Worm (Caenorhabditis elegans): ENCODE results near the gene F39G3.4.
A peak's percentile ranks its signal among the peaks of the same experiment; 100 is the strongest.

Gene F39G3.4

ce11 chrV:4733952-4734351 lies 9.4 kb downstream of the F39G3.4 start:
- TF ChIP-seq nfya-1 (tag; optimal IDR thresholded peaks at IDR 0.05; ENCODE audit: insufficient read depth) (no peak), sea-2 (GFP tag; optimal IDR thresholded peaks at IDR 0.05) (no peak), aly-2 (tag; optimal IDR thresholded peaks at IDR 0.05) (no peak), tbx-2 (tag; optimal IDR thresholded peaks at IDR 0.05) (no peak), ZK546.5 (tag; optimal IDR thresholded peaks at IDR 0.05) (no peak), fkh-10 (GFP tag; optimal IDR thresholded peaks at IDR 0.05) (no peak), fos-1 (tag; optimal IDR thresholded peaks at IDR 0.05) (no peak), zag-1 (tag; optimal IDR thresholded peaks at IDR 0.05) (no peak), nhr-43 (tag; optimal IDR thresholded peaks at IDR 0.05; ENCODE audit: poor library complexity, severe bottlenecking) (no peak), lin-15B (tag; optimal IDR thresholded peaks at IDR 0.05) (no peak), mml-1 (tag; optimal IDR thresholded peaks at IDR 0.05) (no peak)

- TF ChIP-seq ztf-4 (tag; optimal IDR thresholded peaks at IDR 0.05): no peak
- TF ChIP-seq lin-15B (tag; optimal IDR thresholded peaks at IDR 0.05): no peak
- no peak for TF ChIP-seq ceh-82 (tag; optimal IDR thresholded peaks at IDR 0.05)
- no peak for TF ChIP-seq nhr-77 (tag; optimal IDR thresholded peaks at IDR 0.05)
- TF ChIP-seq ama-1 (optimal IDR thresholded peaks at IDR 0.05): no peak
- no peak for TF ChIP-seq nhr-237 (tag; optimal IDR thresholded peaks at IDR 0.05)
- no peak for TF ChIP-seq elt-2 (tag; optimal IDR thresholded peaks at IDR 0.05)
- TF ChIP-seq mml-1 (tag; optimal IDR thresholded peaks at IDR 0.05): no peak
- no peak for TF ChIP-seq nhr-28 (tag; optimal IDR thresholded peaks at IDR 0.05)
- no peak for TF ChIP-seq nhr-23 (tag; optimal IDR thresholded peaks at IDR 0.05)
- TF ChIP-seq unc-39 (tag; optimal IDR thresholded peaks at IDR 0.05): no peak
- TF ChIP-seq ztf-11 (tag; optimal IDR thresholded peaks at IDR 0.05): no peak
These were observed 10.1 kb downstream of the F39G3.4 start for ce11 chrV:4734608-4735007.

ce11 chrV:4737727-4738126 lies 13.2 kb downstream of the F39G3.4 start, which contains the start of gene F39G3.2:
Gene F39G3.2, plus strand, starts transcription at chrV:4737831.
- TF ChIP-seq egl-27 (tag; optimal IDR thresholded peaks at IDR 0.05): no peak
- TF ChIP-seq elt-2 (tag; optimal IDR thresholded peaks at IDR 0.05): peak; percentile 90
- peak; percentile 4 for TF ChIP-seq jun-1 (tag; optimal IDR thresholded peaks at IDR 0.05)
- peak; percentile 50 for TF ChIP-seq pqm-1 (tag; optimal IDR thresholded peaks at IDR 0.05)

DNA sequence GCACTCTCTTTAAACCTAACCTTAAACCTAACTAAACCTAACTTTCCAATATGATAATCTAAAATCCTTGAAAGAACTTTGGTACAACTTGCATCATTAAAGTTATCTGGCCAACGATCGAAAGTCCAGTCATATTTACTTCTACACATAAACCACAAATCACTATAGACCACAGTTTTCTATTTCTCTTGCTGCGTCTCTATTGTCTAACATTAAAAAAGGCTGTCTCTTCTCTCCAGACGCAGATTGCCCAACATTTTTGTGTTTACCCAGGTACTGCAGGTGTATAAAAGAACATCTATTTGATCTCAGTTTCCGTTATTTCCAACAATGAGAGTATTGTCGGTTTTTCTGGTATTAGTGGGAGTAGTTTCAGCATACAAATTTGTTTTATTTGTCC lies 17.6 kb downstream of the F39G3.4 start, which contains the start of gene ugt-61:
Gene ugt-61 (plus strand): TSS at position 233 of the 400 bp plus-strand sequence.
- no peak for TF ChIP-seq egl-5 (tag; optimal IDR thresholded peaks at IDR 0.05)
- TF ChIP-seq pqm-1 (tag; optimal IDR thresholded peaks at IDR 0.05): peak; percentile 15
- TF ChIP-seq pha-4 (tag; optimal IDR thresholded peaks at IDR 0.05): peak; percentile 76

- no peak for TF ChIP-seq nhr-25 (tag; optimal IDR thresholded peaks at IDR 0.05)
- no peak for TF ChIP-seq R02D3.7 (tag; optimal IDR thresholded peaks at IDR 0.05)
- TF ChIP-seq mml-1 (tag; optimal IDR thresholded peaks at IDR 0.05): no peak
- no peak for TF ChIP-seq lin-15B (tag; optimal IDR thresholded peaks at IDR 0.05)
- TF ChIP-seq hmg-11 (tag; optimal IDR thresholded peaks at IDR 0.05): no peak
- TF ChIP-seq eor-1 (tag; optimal IDR thresholded peaks at IDR 0.05): no peak
- no peak for TF ChIP-seq nhr-67 (tag; optimal IDR thresholded peaks at IDR 0.05)
- no peak for TF ChIP-seq pha-4 (tag; optimal IDR thresholded peaks at IDR 0.05)
- TF ChIP-seq tbx-2 (tag; optimal IDR thresholded peaks at IDR 0.05): no peak
- no peak for TF ChIP-seq mdl-1 (tag; optimal IDR thresholded peaks at IDR 0.05)
- no peak for TF ChIP-seq fos-1 (tag; optimal IDR thresholded peaks at IDR 0.05)
- TF ChIP-seq unc-39 (tag; optimal IDR thresholded peaks at IDR 0.05): no peak
- no peak for TF ChIP-seq fkh-2 (tag; optimal IDR thresholded peaks at IDR 0.05)
- TF ChIP-seq ama-1 (optimal IDR thresholded peaks at IDR 0.05): no peak
- no peak for TF ChIP-seq unc-62 (GFP tag; optimal IDR thresholded peaks at IDR 0.05)
- no peak for TF ChIP-seq nhr-43 (tag; optimal IDR thresholded peaks at IDR 0.05; ENCODE audit: poor library complexity, severe bottlenecking)
- TF ChIP-seq ztf-11 (tag; optimal IDR thresholded peaks at IDR 0.05): no peak
- no peak for TF ChIP-seq lsy-12 (tag; optimal IDR thresholded peaks at IDR 0.05)
These were observed 20.7 kb downstream of the F39G3.4 start, which contains the start of gene C18G1.7 for ce11 chrV:4745269-4745668. Gene C18G1.7, plus strand, starts transcription at chrV:4745569.
